Fruit fly (Drosophila melanogaster): ENCODE data around the gene wapl.

DNA sequence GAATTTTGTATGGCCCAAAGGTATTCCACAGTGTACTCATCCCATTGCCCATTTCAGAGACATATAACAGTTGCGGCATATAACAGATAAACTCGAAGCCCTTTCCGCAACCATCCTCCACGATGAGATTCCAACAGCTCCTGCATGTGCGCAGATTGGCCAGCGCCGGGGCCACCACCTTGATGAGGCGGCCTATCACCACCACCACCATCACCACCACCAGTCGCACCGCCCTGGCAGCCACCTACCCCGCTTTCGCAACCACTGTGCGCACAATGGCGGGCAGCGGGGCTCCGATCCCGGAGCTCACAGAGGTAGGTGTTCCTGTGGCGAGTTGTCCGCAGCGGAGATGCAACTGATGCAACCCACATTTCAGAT lies 15.9 kb downstream of the wapl start:
- no peak for TF ChIP-seq kay (GFP tag; ENCODE audit: borderline replicate concordance)
- no peak for TF ChIP-seq CG5204 (GFP tag; optimal IDR thresholded peaks at IDR 0.05)
- TF ChIP-seq CG11617 (GFP tag; optimal IDR thresholded peaks at IDR 0.05): no peak
- TF ChIP-seq Crg-1 (GFP tag; optimal IDR thresholded peaks at IDR 0.05): no peak
- no peak for TF ChIP-seq CG33017 (tag; optimal IDR thresholded peaks at IDR 0.05)
- TF ChIP-seq Mnt (GFP tag; optimal IDR thresholded peaks at IDR 0.05): no peak
- TF ChIP-seq CG7101 (tag; optimal IDR thresholded peaks at IDR 0.05): no peak
- TF ChIP-seq cnc (optimal IDR thresholded peaks at IDR 0.05): no peak
- TF ChIP-seq CG1620 (GFP tag; optimal IDR thresholded peaks at IDR 0.05): no peak
- no peak for TF ChIP-seq ovo (GFP tag; optimal IDR thresholded peaks at IDR 0.05)
